Worm (Caenorhabditis elegans) whole organism, young adult: ENCODE results near the gene F59G1.8.

ENCODE experiments used
- F23B12.7 ChIP-seq: sonication (generic microtip); optimal IDR thresholded peaks from 2 replicates; lab custom pipeline; 2017; ENCODE audit warnings: missing genetic modification characterization, mild to moderate bottlenecking, missing compliant biosample characterization, antibody characterized with exemption, moderate library complexity; ENCODE audit not compliant: insufficient read depth
- F33H1.4 ChIP-seq: fragments of 200-800 bp; sonication (Bioruptor generic); IDR thresholded peaks from 2 replicates; pipeline ENCODE4 v1.3.6; 2022; ENCODE audit warnings: missing genetic modification reagents, missing genetic modification characterization, missing compliant biosample characterization
- F37B4.10 ChIP-seq: fragments of 200-800 bp; sonication (Bioruptor generic); IDR thresholded peaks from 2 replicates; pipeline ENCODE4 v1.3.6; 2022; ENCODE audit warnings: missing genetic modification characterization, missing compliant biosample characterization
- F55B11.4 ChIP-seq: sonication (generic microtip); optimal IDR thresholded peaks from 2 replicates; lab custom pipeline; 2016; ENCODE audit warnings: missing compliant biosample characterization, missing genetic modification characterization, borderline replicate concordance; ENCODE audit not compliant: insufficient read depth
- F57C9.4 ChIP-seq: sonication (generic microtip); optimal IDR thresholded peaks from 2 replicates; lab custom pipeline; 2017; ENCODE audit warnings: mild to moderate bottlenecking, missing genetic modification characterization, missing compliant biosample characterization
- T07F8.4 ChIP-seq: sonication (generic microtip); optimal IDR thresholded peaks from 2 replicates; lab custom pipeline; 2016; ENCODE audit warnings: mild to moderate bottlenecking, missing genetic modification characterization, moderate library complexity, missing compliant biosample characterization
- T26A5.8 ChIP-seq: sonication (generic microtip); optimal IDR thresholded peaks from 2 replicates; lab custom pipeline; 2016; ENCODE audit warnings: missing genetic modification characterization, missing compliant biosample characterization
- Y53F4B.3 ChIP-seq: fragments of 200-800 bp; sonication (Bioruptor generic); IDR thresholded peaks from 2 replicates; pipeline ENCODE4 v1.3.6; 2022; ENCODE audit warnings: missing genetic modification reagents, missing genetic modification characterization, missing compliant biosample characterization
- akir-1 ChIP-seq: fragments of 200-800 bp; sonication (Bioruptor generic); optimal IDR thresholded peaks from 2 replicates; lab custom pipeline; 2018; ENCODE audit warnings: mild to moderate bottlenecking, missing genetic modification characterization, moderate library complexity, missing compliant biosample characterization
- ama-1 ChIP-seq, 3 experiments: fragments of 150-350 bp in 1 of 3; sonication (generic microtip) in 2 of 3; optimal IDR thresholded peaks; 2 replicates each; lab custom pipeline; 2014 to 2018; ENCODE audit warnings: missing biosample characterization in 2 of 3, missing genetic modification characterization in 2 of 3, missing genetic modification reagents in 2 of 3
- aptf-3 ChIP-seq: fragments of 200-800 bp; sonication (Bioruptor generic); IDR thresholded peaks from 2 replicates; pipeline ENCODE4 v1.3.6; 2022; ENCODE audit warnings: missing genetic modification characterization, missing compliant biosample characterization
- atf-7 ChIP-seq: sonication (generic microtip); optimal IDR thresholded peaks from 2 replicates; lab custom pipeline; 2017; ENCODE audit warnings: mild to moderate bottlenecking, missing genetic modification characterization, missing compliant biosample characterization
- attf-3 ChIP-seq: fragments of 200-800 bp; sonication (Bioruptor generic); conservative IDR thresholded peaks from 2 replicates; pipeline ENCODE4 v1.3.6; 2022; ENCODE audit warnings: missing genetic modification reagents, missing genetic modification characterization, missing compliant biosample characterization
- bed-1 ChIP-seq: fragments of 200-800 bp; sonication (Bioruptor generic); IDR thresholded peaks from 2 replicates; pipeline ENCODE4 v1.3.6; 2022; ENCODE audit warnings: missing genetic modification reagents, missing genetic modification characterization, missing compliant biosample characterization
- cebp-1 ChIP-seq, 2 experiments: fragments of 200-800 bp in 1 of 2; sonication (Bioruptor generic) in 1 of 2; sonication (generic microtip) in 1 of 2; IDR thresholded peaks in 1 of 2; optimal IDR thresholded peaks in 1 of 2; 2 replicates each; pipeline versions ENCODE4 v1.3.6 to Lab custom; 2017 to 2022; ENCODE audit warnings: missing compliant biosample characterization in 2 of 2, missing genetic modification characterization in 2 of 2, mild to moderate bottlenecking in 1 of 2, missing genetic modification reagents in 1 of 2, moderate library complexity in 1 of 2
- ceh-100 ChIP-seq: fragments of 200-800 bp; sonication (Bioruptor generic); IDR thresholded peaks from 2 replicates; pipeline ENCODE4 v1.3.6; 2022; ENCODE audit warnings: missing genetic modification reagents, missing genetic modification characterization, missing compliant biosample characterization
- ceh-79 ChIP-seq: sonication (generic microtip); optimal IDR thresholded peaks from 2 replicates; lab custom pipeline; 2017; ENCODE audit warnings: mild to moderate bottlenecking, missing genetic modification characterization, missing compliant biosample characterization
- dox-1 ChIP-seq: fragments of 200-800 bp; sonication (Bioruptor generic); IDR thresholded peaks from 2 replicates; pipeline ENCODE4 v1.3.6; 2022; ENCODE audit warnings: missing genetic modification reagents, missing genetic modification characterization, missing compliant biosample characterization
- egl-44 ChIP-seq: fragments of 200-800 bp; sonication (Bioruptor generic); IDR thresholded peaks from 2 replicates; pipeline ENCODE4 v1.3.6; 2022; ENCODE audit warnings: missing genetic modification reagents, missing genetic modification characterization, missing compliant biosample characterization
- egrh-3 ChIP-seq: fragments of 200-800 bp; sonication (Bioruptor generic); IDR thresholded peaks from 2 replicates; pipeline ENCODE4 v1.3.6; 2022; ENCODE audit warnings: missing genetic modification reagents, missing genetic modification characterization, missing compliant biosample characterization
- ets-4 ChIP-seq: fragments of 200-800 bp; sonication (Bioruptor generic); optimal IDR thresholded peaks from 2 replicates; lab custom pipeline; 2018; ENCODE audit warnings: mild to moderate bottlenecking, missing genetic modification characterization, missing compliant biosample characterization
- gei-17 ChIP-seq: fragments of 200-800 bp; sonication (Bioruptor generic); optimal IDR thresholded peaks from 2 replicates; lab custom pipeline; 2018; ENCODE audit warnings: mild to moderate bottlenecking, missing genetic modification characterization, missing compliant biosample characterization
- him-1 ChIP-seq: sonication (generic microtip); optimal IDR thresholded peaks from 2 replicates; lab custom pipeline; 2016; ENCODE audit warnings: missing genotype, missing genetic modification reagents, missing genetic modification characterization, missing compliant biosample characterization
- lag-1 ChIP-seq: fragments of 200-800 bp; sonication (Bioruptor generic); IDR thresholded peaks from 2 replicates; pipeline ENCODE4 v1.3.6; 2022; ENCODE audit warnings: missing genetic modification reagents, missing genetic modification characterization, missing compliant biosample characterization
- let-607 ChIP-seq, 2 experiments: fragments of 200-800 bp in 1 of 2; sonication (Bioruptor generic) in 1 of 2; sonication (generic microtip) in 1 of 2; optimal IDR thresholded peaks; 2 replicates each; lab custom pipeline; 2016 to 2018; ENCODE audit warnings: mild to moderate bottlenecking in 2 of 2, missing compliant biosample characterization in 2 of 2, missing genetic modification characterization in 2 of 2, moderate library complexity in 2 of 2, missing genotype in 1 of 2
- lin-40 ChIP-seq: sonication (generic microtip); optimal IDR thresholded peaks from 2 replicates; lab custom pipeline; 2016; ENCODE audit warnings: missing genetic modification characterization, mild to moderate bottlenecking, missing compliant biosample characterization, missing genotype, missing genetic modification reagents
- lin-54 ChIP-seq: fragments of 200-800 bp; sonication (Bioruptor generic); optimal IDR thresholded peaks from 2 replicates; lab custom pipeline; 2018; ENCODE audit warnings: mild to moderate bottlenecking, missing genetic modification characterization, missing compliant biosample characterization
- lsy-27 ChIP-seq: sonication (generic microtip); optimal IDR thresholded peaks from 2 replicates; lab custom pipeline; 2017; ENCODE audit warnings: missing genetic modification characterization, mild to moderate bottlenecking, missing compliant biosample characterization, antibody characterized with exemption, missing genotype, borderline replicate concordance; ENCODE audit not compliant: insufficient read depth
- mcd-1 ChIP-seq: fragments of 200-800 bp; sonication (Bioruptor generic); IDR thresholded peaks from 2 replicates; pipeline ENCODE4 v1.3.6; 2022; ENCODE audit warnings: missing genetic modification reagents, missing genetic modification characterization, missing compliant biosample characterization
- mxl-1 ChIP-seq: sonication (generic microtip); optimal IDR thresholded peaks from 2 replicates; lab custom pipeline; 2016; ENCODE audit warnings: missing genetic modification characterization, missing compliant biosample characterization
- nfya-2 ChIP-seq: fragments of 200-800 bp; sonication (Bioruptor generic); IDR thresholded peaks from 2 replicates; pipeline ENCODE4 v1.3.6; 2022; ENCODE audit warnings: missing genetic modification reagents, missing genetic modification characterization, missing compliant biosample characterization
- nhr-120 ChIP-seq: fragments of 200-800 bp; sonication (Bioruptor generic); IDR thresholded peaks from 2 replicates; pipeline ENCODE4 v1.3.6; 2022; ENCODE audit warnings: missing genetic modification characterization, missing compliant biosample characterization
- sdz-38 ChIP-seq: sonication (generic microtip); optimal IDR thresholded peaks from 2 replicates; lab custom pipeline; 2016; ENCODE audit warnings: missing genotype, missing genetic modification characterization, missing compliant biosample characterization
- snpc-4 ChIP-seq, 5 experiments: fragments of 150-350 bp in 1 of 5; sonication (generic microtip) in 4 of 5; optimal IDR thresholded peaks; 2 replicates each; lab custom pipeline; 2014 to 2018; ENCODE audit warnings: missing genetic modification characterization in 5 of 5, missing biosample characterization in 3 of 5, antibody characterized with exemption in 2 of 5, mild to moderate bottlenecking in 2 of 5, missing compliant biosample characterization in 2 of 5, missing genotype in 2 of 5, moderate library complexity in 2 of 5, missing genetic modification reagents in 1 of 5
- unc-130 ChIP-seq: sonication (generic microtip); optimal IDR thresholded peaks from 2 replicates; lab custom pipeline; 2016; ENCODE audit warnings: missing genetic modification reagents, missing genetic modification characterization, missing compliant biosample characterization
- xnd-1 ChIP-seq: sonication (generic microtip); optimal IDR thresholded peaks from 2 replicates; lab custom pipeline; 2016; ENCODE audit warnings: missing genotype, missing genetic modification reagents, missing genetic modification characterization, missing compliant biosample characterization
- ztf-22 ChIP-seq: fragments of 200-800 bp; sonication (Bioruptor generic); optimal IDR thresholded peaks from 2 replicates; lab custom pipeline; 2018; ENCODE audit warnings: mild to moderate bottlenecking, missing genetic modification characterization, moderate library complexity, missing compliant biosample characterization
- ztf-6 ChIP-seq: fragments of 200-800 bp; sonication (Bioruptor generic); IDR thresholded peaks from 2 replicates; pipeline ENCODE4 v1.3.6; 2022; ENCODE audit warnings: missing genetic modification reagents, missing genetic modification characterization, missing compliant biosample characterization

The F59G1.8 gene

ce11 chrII:5918149-5918697 lies 11.9 kb downstream of the F59G1.8 start, which contains the start of gene ptp-2:
Gene ptp-2 (plus strand): TSS chrII:5918647.
- TF ChIP-seq T07F8.4 (tag; lab: Kevin White, UChicago) (no peak), egl-44 (GFP tag; lab: Robert Waterston, UW) (no peak), dox-1 (no peak), nfya-2 (GFP tag; lab: Robert Waterston, UW) (no peak), mxl-1 (no peak), lsy-27 (tag; lab: Kevin White, UChicago) (no peak), ceh-79 (tag; lab: Kevin White, UChicago) (no peak), cebp-1 (GFP tag; IDR thresholded peaks at IDR 0.05; lab: Robert Waterston, UW) (no peak), cebp-1 (tag; optimal IDR thresholded peaks at IDR 0.05; lab: Kevin White, UChicago) (peak; percentile 17), akir-1 (GFP tag; lab: Kevin White, UChicago) (no peak), F55B11.4 (tag; lab: Kevin White, UChicago) (no peak), sdz-38 (no peak), ztf-6 (GFP tag; lab: Robert Waterston, UW) (no peak), nhr-120 (no peak), mcd-1 (GFP tag; lab: Robert Waterston, UW) (no peak), atf-7 (tag; lab: Kevin White, UChicago) (no peak), attf-3 (GFP tag; lab: Robert Waterston, UW) (peak; percentile 95), him-1 (no peak), unc-130 (GFP tag; lab: Kevin White, UChicago) (no peak), egrh-3 (GFP tag; lab: Robert Waterston, UW) (no peak), F37B4.10 (GFP tag; lab: Robert Waterston, UW) (no peak), ets-4 (GFP tag; lab: Kevin White, UChicago) (no peak), lin-54 (GFP tag; lab: Kevin White, UChicago) (no peak), gei-17 (GFP tag; lab: Kevin White, UChicago) (no peak), F23B12.7 (peak; percentile 42), snpc-4 (GFP tag; optimal IDR thresholded peaks at IDR 0.05; lab: Kevin White, UChicago) (no peak), snpc-4 (tag; optimal IDR thresholded peaks at IDR 0.05; lab: Kevin White, UChicago) (peak in 1 of 4 experiments; percentile 0), let-607 (tag; optimal IDR thresholded peaks at IDR 0.05; lab: Kevin White, UChicago) (no peak), lag-1 (GFP tag; lab: Robert Waterston, UW) (no peak), F33H1.4 (GFP tag; lab: Robert Waterston, UW) (no peak), F57C9.4 (tag; lab: Kevin White, UChicago) (no peak), ceh-100 (GFP tag; lab: Robert Waterston, UW) (peak; percentile 75), bed-1 (GFP tag; lab: Robert Waterston, UW) (no peak), ama-1 (optimal IDR thresholded peaks at IDR 0.05; lab: Kevin White, UChicago) (no peak), ama-1 (GFP tag; optimal IDR thresholded peaks at IDR 0.05; lab: Kevin White, UChicago) (peak in 1 of 2 experiments; percentile 19), aptf-3 (GFP tag; lab: Robert Waterston, UW) (no peak), T26A5.8 (tag; lab: Kevin White, UChicago) (no peak), ztf-22 (GFP tag; lab: Kevin White, UChicago) (no peak), Y53F4B.3 (GFP tag; lab: Robert Waterston, UW) (no peak), lin-40 (tag; lab: Kevin White, UChicago) (no peak), xnd-1 (tag; lab: Kevin White, UChicago) (no peak)
